Fruit fly (Drosophila melanogaster): ENCODE results near the gene CG7409.

DNA sequence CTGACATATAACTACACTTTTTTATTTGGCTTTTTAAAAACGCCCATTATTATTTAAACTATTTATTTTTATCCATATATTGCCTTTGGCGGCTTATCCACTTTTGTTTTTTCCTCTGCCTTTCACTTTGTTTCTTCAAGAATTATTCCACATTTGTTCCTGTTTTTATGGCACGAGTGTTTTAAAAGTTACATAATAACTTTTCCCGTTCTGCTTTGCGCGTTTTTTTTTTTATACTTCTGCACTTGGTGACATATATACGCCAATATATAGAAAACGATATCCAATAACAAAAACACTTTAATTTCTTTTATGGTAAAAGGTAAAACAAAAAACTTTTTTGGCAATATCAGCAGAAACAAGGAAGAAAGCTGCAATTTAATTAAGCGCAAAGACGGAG, 20.5 kb downstream of the CG7409 start:
- no peak for TF ChIP-seq CG17806 (tag; optimal IDR thresholded peaks at IDR 0.05)
- no peak for TF ChIP-seq CG34367 (tag; optimal IDR thresholded peaks at IDR 0.05)
- TF ChIP-seq CG14655 (GFP tag; optimal IDR thresholded peaks at IDR 0.05) = no peak
- no peak for TF ChIP-seq D1 (tag; optimal IDR thresholded peaks at IDR 0.05)
- no peak for TF ChIP-seq Pif1A (GFP tag; optimal IDR thresholded peaks at IDR 0.05)
- no peak for TF ChIP-seq fd96Ca (GFP tag; IDR thresholded peaks at IDR 0.05)
- no peak for TF ChIP-seq CG9948 (tag; optimal IDR thresholded peaks at IDR 0.05)
- no peak for TF ChIP-seq CG15710 (tag; optimal IDR thresholded peaks at IDR 0.05)
- no peak for TF ChIP-seq CG4496 (GFP tag; IDR thresholded peaks at IDR 0.05)
- TF ChIP-seq Snoo (tag; optimal IDR thresholded peaks at IDR 0.05) = no peak
- TF ChIP-seq CG12605 (GFP tag; IDR thresholded peaks at IDR 0.05) = no peak
- no peak for TF ChIP-seq rn (GFP tag; IDR thresholded peaks at IDR 0.05)

All from whole organism, pupa.